Fruit fly (Drosophila melanogaster) whole organism, embryonic: ENCODE data around the gene CG31650.

Experiments used
- Ada2b ChIP-seq: fragments of 200-800 bp; sonication (Bioruptor generic); IDR thresholded peaks from 2 replicates; pipeline ENCODE4 v1.3.6; 2022; ENCODE audit warnings: missing biosample characterization, missing genetic modification characterization
- BEAF-32 ChIP-seq: fragments of 200-800 bp; sonication (Bioruptor generic); optimal IDR thresholded peaks from 3 replicates; lab custom pipeline; 2017; ENCODE audit warnings: missing biosample characterization, missing genetic modification characterization, mild to moderate bottlenecking, moderate library complexity, missing genetic modification reagents
- CG10267 ChIP-seq: fragments of 200-800 bp; sonication (Bioruptor generic); optimal IDR thresholded peaks from 2 replicates; lab custom pipeline; 2018; ENCODE audit warnings: missing biosample characterization, mild to moderate bottlenecking, missing genetic modification characterization, moderate library complexity
- CG10979 ChIP-seq: fragments of 200-800 bp; sonication (Bioruptor generic); optimal IDR thresholded peaks from 2 replicates; lab custom pipeline; 2018; ENCODE audit warnings: missing biosample characterization, mild to moderate bottlenecking, missing genetic modification characterization, moderate library complexity
- CG13287 ChIP-seq: fragments of 200-800 bp; sonication (Bioruptor generic); IDR thresholded peaks from 2 replicates; pipeline ENCODE4 v1.3.6; 2022; ENCODE audit warnings: missing biosample characterization, missing genetic modification characterization; ENCODE audit not compliant: partially characterized antibody
- CG15479 ChIP-seq: fragments of 200-800 bp; sonication (Bioruptor generic); optimal IDR thresholded peaks from 3 replicates; lab custom pipeline; 2019; ENCODE audit warnings: missing biosample characterization, mild to moderate bottlenecking, missing genetic modification characterization, moderate library complexity
- CG30020 ChIP-seq: fragments of 200-800 bp; optimal IDR thresholded peaks from 2 replicates; lab custom pipeline; 2019; ENCODE audit warnings: missing biosample characterization, mild to moderate bottlenecking, missing genetic modification characterization, moderate library complexity
- CG31365 ChIP-seq: fragments of 200-800 bp; sonication (Bioruptor generic); optimal IDR thresholded peaks from 2 replicates; lab custom pipeline; 2018; ENCODE audit warnings: missing biosample characterization, mild to moderate bottlenecking, missing genetic modification characterization
- CG34224 ChIP-seq: fragments of 200-800 bp; sonication (Bioruptor generic); IDR thresholded peaks from 3 replicates; pipeline ENCODE4 v1.3.6; 2022; ENCODE audit warnings: missing biosample characterization, missing genetic modification characterization; ENCODE audit not compliant: partially characterized antibody
- CG6254 ChIP-seq: fragments of 200-800 bp; sonication (Bioruptor generic); optimal IDR thresholded peaks from 3 replicates; lab custom pipeline; 2017; ENCODE audit warnings: mild to moderate bottlenecking, missing biosample characterization, missing genetic modification reagents, missing genetic modification characterization
- D19A ChIP-seq: fragments of 200-800 bp; optimal IDR thresholded peaks from 3 replicates; lab custom pipeline; 2019; ENCODE audit warnings: missing biosample characterization, mild to moderate bottlenecking, missing genetic modification characterization, moderate library complexity
- Ets65A ChIP-seq: fragments of 200-800 bp; sonication (Bioruptor generic); peaks from one replicate; lab custom pipeline; 2016; ENCODE audit warnings: missing biosample characterization, missing genetic modification characterization
- GATAe ChIP-seq: fragments of 200-800 bp; sonication (Bioruptor generic); conservative IDR thresholded peaks from 2 replicates; pipeline ENCODE4 v1.3.6; 2022; ENCODE audit warnings: missing biosample characterization, missing genetic modification characterization
- Gsc ChIP-seq: fragments of 200-800 bp; sonication (Bioruptor generic); IDR thresholded peaks from 2 replicates; pipeline ENCODE4 v1.3.6; 2022; ENCODE audit warnings: missing biosample characterization, missing genetic modification characterization
- NfI ChIP-seq: fragments of 200-800 bp; sonication (Bioruptor generic); optimal IDR thresholded peaks from 3 replicates; lab custom pipeline; 2018; ENCODE audit warnings: missing biosample characterization, mild to moderate bottlenecking, missing genetic modification characterization, moderate library complexity
- Ptx1 ChIP-seq: fragments of 200-800 bp; sonication (Bioruptor generic); IDR thresholded peaks from 2 replicates; pipeline ENCODE4 v1.3.6; 2022; ENCODE audit warnings: missing biosample characterization, missing genetic modification characterization
- Rfx ChIP-seq: fragments of 200-800 bp; sonication (Bioruptor generic); IDR thresholded peaks from 2 replicates; pipeline ENCODE4 v1.3.6; 2022; ENCODE audit warnings: missing biosample characterization, missing genetic modification characterization
- Ssrp ChIP-seq: fragments of 200-800 bp; sonication (Bioruptor generic); optimal IDR thresholded peaks from 2 replicates; lab custom pipeline; 2018; ENCODE audit warnings: missing biosample characterization, mild to moderate bottlenecking, missing genetic modification characterization, moderate library complexity
- Trl ChIP-seq, 3 experiments: fragments of >200 bp in 2 of 3; fragments of 200-800 bp in 1 of 3; sonication (Bioruptor generic) in 1 of 3; optimal IDR thresholded peaks; 2 replicates in 1 of 3; 3 replicates in 2 of 3; lab custom pipeline; 2016 to 2017; ENCODE audit warnings: missing biosample characterization in 1 of 3, missing genetic modification characterization in 1 of 3
- ato ChIP-seq: fragments of 200-800 bp; sonication (Bioruptor generic); IDR thresholded peaks from 2 replicates; pipeline ENCODE4 v1.3.6; 2022; ENCODE audit warnings: missing biosample characterization, missing genetic modification characterization; ENCODE audit not compliant: partially characterized antibody
- bigmax ChIP-seq: fragments of 200-800 bp; sonication (Bioruptor generic); optimal IDR thresholded peaks from 2 replicates; lab custom pipeline; 2018; ENCODE audit warnings: missing biosample characterization, mild to moderate bottlenecking, missing genetic modification characterization
- chif ChIP-seq, 2 experiments: fragments of 200-800 bp; sonication (Bioruptor generic); optimal IDR thresholded peaks; 3 replicates each; lab custom pipeline; 2016; ENCODE audit warnings: missing biosample characterization in 2 of 2, missing genetic modification characterization in 2 of 2
- cwo ChIP-seq: fragments of 200-800 bp; sonication (Bioruptor generic); optimal IDR thresholded peaks from 3 replicates; lab custom pipeline; 2017; ENCODE audit warnings: missing biosample characterization, missing genetic modification characterization, mild to moderate bottlenecking, moderate library complexity, missing genetic modification reagents
- dan ChIP-seq: fragments of 200-800 bp; sonication (Bioruptor generic); IDR thresholded peaks from 2 replicates; pipeline ENCODE4 v1.3.6; 2022; ENCODE audit warnings: missing biosample characterization, missing genetic modification characterization
- danr ChIP-seq: fragments of 200-800 bp; sonication (Bioruptor generic); IDR thresholded peaks from 2 replicates; pipeline ENCODE4 v1.3.6; 2022; ENCODE audit warnings: missing biosample characterization, missing genetic modification characterization
- eve ChIP-seq, 2 experiments: fragments of >200 bp; optimal IDR thresholded peaks; 2 replicates each; lab custom pipeline; 2017; ENCODE audit warnings: missing biosample characterization in 2 of 2, missing genetic modification characterization in 2 of 2
- exex ChIP-seq: fragments of 200-800 bp; sonication (Bioruptor generic); optimal IDR thresholded peaks from 4 replicates; lab custom pipeline; 2018; ENCODE audit warnings: missing biosample characterization, mild to moderate bottlenecking, missing genetic modification characterization, moderate library complexity
- gcm ChIP-seq: fragments of 200-800 bp; sonication (Bioruptor generic); optimal IDR thresholded peaks from 2 replicates; lab custom pipeline; 2019; ENCODE audit warnings: missing biosample characterization, mild to moderate bottlenecking, missing genetic modification characterization, moderate library complexity
- gem ChIP-seq: fragments of 200-800 bp; sonication (Bioruptor generic); optimal IDR thresholded peaks from 2 replicates; lab custom pipeline; 2019; ENCODE audit warnings: missing biosample characterization, mild to moderate bottlenecking, missing genetic modification characterization, moderate library complexity
- gsb ChIP-seq: fragments of 200-800 bp; sonication (Bioruptor generic); IDR thresholded peaks from 2 replicates; pipeline ENCODE4 v1.3.6; 2022; ENCODE audit warnings: missing biosample characterization, missing genetic modification characterization
- ham ChIP-seq: fragments of 200-800 bp; sonication (Bioruptor generic); IDR thresholded peaks from 2 replicates; pipeline ENCODE4 v1.3.6; 2022; ENCODE audit warnings: missing biosample characterization, missing genetic modification characterization
- kay ChIP-seq: fragments of 200-800 bp; sonication (Bioruptor generic); optimal IDR thresholded peaks from 2 replicates; lab custom pipeline; 2016; ENCODE audit warnings: missing biosample characterization, missing genetic modification characterization
- klu ChIP-seq: fragments of 200-800 bp; sonication (Bioruptor generic); IDR thresholded peaks from 2 replicates; pipeline ENCODE4 v1.3.6; 2022; ENCODE audit warnings: missing biosample characterization, missing genetic modification characterization
- lmd ChIP-seq: fragments of 200-800 bp; sonication (Bioruptor generic); IDR thresholded peaks from 2 replicates; pipeline ENCODE4 v1.3.6; 2022; ENCODE audit warnings: missing biosample characterization, missing genetic modification characterization
- mirr ChIP-seq: fragments of 200-800 bp; sonication (Bioruptor generic); optimal IDR thresholded peaks from 3 replicates; lab custom pipeline; 2018; ENCODE audit warnings: missing biosample characterization, mild to moderate bottlenecking, missing genetic modification characterization
- pros ChIP-seq: fragments of 200-800 bp; sonication (Bioruptor generic); optimal IDR thresholded peaks from 3 replicates; lab custom pipeline; 2019; ENCODE audit warnings: missing biosample characterization, mild to moderate bottlenecking, missing genetic modification characterization, moderate library complexity
- schlank ChIP-seq: fragments of 200-800 bp; sonication (Bioruptor generic); optimal IDR thresholded peaks from 2 replicates; lab custom pipeline; 2018; ENCODE audit warnings: missing biosample characterization, mild to moderate bottlenecking, missing genetic modification characterization
- sd ChIP-seq: fragments of 200-800 bp; sonication (Bioruptor generic); optimal IDR thresholded peaks from 3 replicates; lab custom pipeline; 2018; ENCODE audit warnings: missing biosample characterization, mild to moderate bottlenecking, missing genetic modification characterization, moderate library complexity
- sqz ChIP-seq: fragments of 200-800 bp; sonication (Bioruptor generic); optimal IDR thresholded peaks from 3 replicates; lab custom pipeline; 2018; ENCODE audit warnings: missing biosample characterization, mild to moderate bottlenecking, missing genetic modification characterization
- sug ChIP-seq: fragments of 200-800 bp; optimal IDR thresholded peaks from 2 replicates; lab custom pipeline; 2019; ENCODE audit warnings: missing biosample characterization, mild to moderate bottlenecking, missing genetic modification characterization, moderate library complexity
- wek ChIP-seq: fragments of 200-800 bp; sonication (Bioruptor generic); optimal IDR thresholded peaks from 3 replicates; lab custom pipeline; 2018; ENCODE audit warnings: missing biosample characterization, mild to moderate bottlenecking, missing genetic modification characterization, moderate library complexity
- zen ChIP-seq: fragments of 200-800 bp; sonication (Bioruptor generic); optimal IDR thresholded peaks from 3 replicates; lab custom pipeline; 2018; ENCODE audit warnings: missing biosample characterization, mild to moderate bottlenecking, missing genetic modification characterization, moderate library complexity

The CG31650 gene

dm6 chr2L:4999389-5000032 lies 45.0 kb downstream of the CG31650 start (continued):
- TF ChIP-seq sqz (GFP tag; lab: Kevin White, UChicago), result peak; percentile 21

- TF ChIP-seq eve (GFP tag; optimal IDR thresholded peaks at IDR 0.05; lab: Kevin White, UChicago) (peak in 1 of 2 experiments; percentile 37), sug (tag; lab: Kevin White, UChicago) (peak; percentile 40), exex (tag; lab: Kevin White, UChicago) (peak; percentile 95), CG6254 (GFP tag; lab: Kevin White, UChicago) (no peak), GATAe (GFP tag; lab: Robert Waterston, UW) (0 out of 2 replicates have a peak, but pooled peaks have one; percentile 29), D19A (peak; percentile 86), pros (GFP tag; lab: Kevin White, UChicago) (peak; percentile 51), danr (GFP tag; lab: Robert Waterston, UW) (no peak), mirr (GFP tag; lab: Kevin White, UChicago) (peak; percentile 47), CG30020 (tag; lab: Kevin White, UChicago) (no peak), gcm (GFP tag; lab: Kevin White, UChicago) (peak; percentile 46), sd (tag; lab: Kevin White, UChicago) (peak; percentile 63), chif (GFP tag; optimal IDR thresholded peaks at IDR 0.05; lab: Kevin White, UChicago) (no peak), Trl (optimal IDR thresholded peaks at IDR 0.05; lab: Kevin White, UChicago) (peak; percentile 23 to 55), Trl (GFP tag; optimal IDR thresholded peaks at IDR 0.05; lab: Kevin White, UChicago) (no peak), gsb (GFP tag; lab: Robert Waterston, UW) (no peak), gem (tag; lab: Kevin White, UChicago) (no peak)
These were observed 45.8 kb downstream of the CG31650 start for dm6 chr2L:4998571-4999191.

- TF ChIP-seq zen (tag; lab: Kevin White, UChicago), result no peak
- TF ChIP-seq CG13287 (GFP tag; lab: Robert Waterston, UW), result no peak
- peak; percentile 14 for TF ChIP-seq Ssrp
- TF ChIP-seq wek (GFP tag; lab: Kevin White, UChicago), result no peak
- TF ChIP-seq CG10267 (tag; lab: Kevin White, UChicago), result no peak
- TF ChIP-seq NfI, result no peak
- TF ChIP-seq Ptx1 (GFP tag; lab: Robert Waterston, UW), result 0 out of 2 replicates have a peak, but pooled peaks have one; percentile 5
- TF ChIP-seq BEAF-32 (GFP tag; lab: Kevin White, UChicago), result peak; percentile 19
- no peak for TF ChIP-seq ham (GFP tag; lab: Robert Waterston, UW)
- TF ChIP-seq Ets65A, result peak; percentile 80
- peak; percentile 77 for TF ChIP-seq CG15479
- TF ChIP-seq, all 482 proteins: peak for 5
These were observed 46.3 kb downstream of the CG31650 start for dm6 chr2L:4998260-4998560.

- TF ChIP-seq Ada2b (GFP tag; lab: Robert Waterston, UW) (peak; percentile 99), schlank (tag; lab: Kevin White, UChicago) (peak; percentile 96), ato (GFP tag; lab: Robert Waterston, UW) (peak; percentile 44; the same call in 1 of the 2 replicates), bigmax (GFP tag; lab: Kevin White, UChicago) (peak; percentile 80), cwo (GFP tag; lab: Kevin White, UChicago) (peak; percentile 97), Rfx (GFP tag; lab: Robert Waterston, UW) (peak; percentile 100), lmd (peak; percentile 99), CG34224 (no peak), CG31365 (tag; lab: Kevin White, UChicago) (peak; percentile 98), Gsc (GFP tag; lab: Robert Waterston, UW) (no peak; the same call in 1 of the 2 replicates), dan (GFP tag; lab: Robert Waterston, UW) (peak; percentile 97), kay (GFP tag; lab: Kevin White, UChicago) (peak; percentile 97), klu (GFP tag; lab: Robert Waterston, UW) (peak; percentile 98), CG10979 (tag; lab: Kevin White, UChicago) (peak; percentile 99)
These were observed 46.9 kb downstream of the CG31650 start for dm6 chr2L:4997401-4998259.
